Worm (Caenorhabditis elegans): ENCODE measurements around the gene gtap-1.
"Not testable (repeated sequence)": the region's sequence is repeated elsewhere in the genome, so short reads cannot be mapped to it uniquely, and the experiment has no call there.

The gtap-1 gene

DNA sequence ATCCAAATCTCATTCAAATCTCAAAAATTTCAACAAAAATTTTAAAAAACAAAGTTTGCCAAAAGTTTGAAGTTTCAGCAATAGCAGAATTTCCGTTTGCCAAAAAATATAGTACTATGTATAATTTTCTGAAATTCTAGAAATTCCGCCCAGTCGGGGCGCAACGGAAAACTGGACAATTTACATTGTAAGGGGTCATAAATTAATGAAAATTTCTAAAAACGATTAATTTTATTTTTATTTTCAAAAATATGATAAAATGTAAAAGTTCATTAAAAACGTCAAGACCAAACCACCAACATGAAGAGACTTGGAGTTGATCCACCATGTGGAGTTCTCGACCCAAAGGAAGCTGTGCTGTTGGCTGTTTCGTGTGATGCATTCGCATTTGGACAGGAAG is 14.7 kb downstream of the gtap-1 start, which contains the start of gene ZK1248.4:
ZK1248.4 (plus strand) TSS at position 301 of the 400 bp plus-strand sequence.
- no peak for TF ChIP-seq K09A11.1 (tag; optimal IDR thresholded peaks at IDR 0.05; ENCODE audit: insufficient read depth)
- no peak for TF ChIP-seq syd-9 (tag; optimal IDR thresholded peaks at IDR 0.05)
- no peak for TF ChIP-seq ceh-2 (tag; optimal IDR thresholded peaks at IDR 0.05)

DNA sequence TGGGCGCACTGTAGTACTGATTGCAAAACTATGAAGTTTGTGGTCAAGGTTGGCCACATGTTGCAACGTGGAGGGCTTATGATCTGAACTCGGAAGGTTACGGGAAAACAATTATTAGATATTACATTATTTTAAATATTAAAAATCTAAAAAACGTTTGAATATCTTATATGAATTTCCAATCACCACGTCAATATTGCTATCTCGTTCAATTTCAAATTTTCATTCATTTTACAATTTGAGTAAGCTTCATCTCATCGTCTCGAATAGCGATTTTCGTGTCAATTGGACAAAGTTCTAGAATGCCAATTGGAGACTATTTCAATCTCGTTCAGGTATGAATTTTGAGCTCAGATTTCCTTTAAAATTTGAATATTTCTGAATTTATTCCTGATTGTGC is 16.7 kb downstream of the gtap-1 start, which contains the start of gene ZK1248.20:
ZK1248.20 (plus strand) TSS at position 301 of the 400 bp plus-strand sequence.
- TF ChIP-seq hlh-6 (tag; optimal IDR thresholded peaks at IDR 0.05) (no peak), lim-6 (tag; optimal IDR thresholded peaks at IDR 0.05) (no peak), fkh-10 (GFP tag; optimal IDR thresholded peaks at IDR 0.05) (no peak), hlh-8 (tag; optimal IDR thresholded peaks at IDR 0.05) (no peak), elt-2 (tag; optimal IDR thresholded peaks at IDR 0.05) (no peak), sox-2 (GFP tag; IDR thresholded peaks at IDR 0.05) (no peak), ama-1 (optimal IDR thresholded peaks at IDR 0.05) (no peak), unc-55 (GFP tag; optimal IDR thresholded peaks at IDR 0.05) (no peak), ceh-9 (tag; optimal IDR thresholded peaks at IDR 0.05) (no peak), rnt-1 (tag; optimal IDR thresholded peaks at IDR 0.05) (no peak), Y22D7AL.16 (tag; optimal IDR thresholded peaks at IDR 0.05) (no peak)

DNA sequence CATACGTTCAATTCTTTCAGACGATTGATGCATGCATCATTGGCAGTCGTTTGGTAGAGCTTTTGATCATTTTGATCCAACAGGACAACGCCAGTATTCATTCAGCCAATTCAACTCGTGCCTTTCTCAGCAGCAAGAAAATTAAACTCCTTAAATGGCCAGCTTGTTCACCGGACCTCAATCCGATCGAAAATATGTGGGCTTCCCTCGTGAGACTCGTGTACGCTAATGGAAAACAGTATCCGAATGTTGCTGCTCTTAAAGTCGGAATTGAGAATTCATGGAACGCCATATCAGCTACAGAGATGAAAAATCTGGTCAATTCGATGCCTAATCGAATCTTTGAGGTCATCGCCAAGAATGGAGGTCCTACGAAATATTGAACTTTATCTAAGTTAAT is 17.7 kb downstream of the gtap-1 start, which contains the start of gene wago-5:
wago-5 (minus strand) TSS at position 101 of the 400 bp plus-strand sequence.
- not testable (repeated sequence) for TF ChIP-seq madf-2, nhr-11, pqm-1 (tag; optimal IDR thresholded peaks at IDR 0.05)

DNA sequence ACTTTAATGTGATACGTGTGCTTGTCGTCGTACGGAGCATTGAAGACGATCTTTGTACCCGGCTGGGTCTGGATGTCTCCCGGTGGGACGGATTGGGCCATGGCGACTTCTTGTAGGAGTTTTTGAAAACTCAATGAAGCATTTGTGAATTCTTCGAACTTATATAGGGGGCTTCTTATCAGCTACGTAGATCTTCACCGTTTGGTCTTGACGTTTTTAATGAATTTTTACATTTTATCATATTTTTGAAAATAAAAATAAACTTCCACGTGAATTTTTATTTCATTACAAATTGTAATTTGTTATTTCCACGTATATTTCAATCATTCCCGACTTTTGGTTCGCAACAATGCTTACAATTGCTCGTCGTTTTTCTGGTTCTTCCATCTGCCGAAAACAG is 22.8 kb downstream of the gtap-1 start, which contains the start of the genes msp-64 and ZK1248.5:
msp-64 (minus strand) TSS at position 101 of the 400 bp plus-strand sequence.
ZK1248.5 (plus strand) TSS at position 285 of the 400 bp plus-strand sequence.
- TF ChIP-seq dmd-4 (tag; optimal IDR thresholded peaks at IDR 0.05; ENCODE audit: borderline replicate concordance) (no peak), che-1 (tag; optimal IDR thresholded peaks at IDR 0.05) (no peak), ceh-48 (tag; optimal IDR thresholded peaks at IDR 0.05) (no peak), eyg-1 (tag; optimal IDR thresholded peaks at IDR 0.05) (no peak)

DNA sequence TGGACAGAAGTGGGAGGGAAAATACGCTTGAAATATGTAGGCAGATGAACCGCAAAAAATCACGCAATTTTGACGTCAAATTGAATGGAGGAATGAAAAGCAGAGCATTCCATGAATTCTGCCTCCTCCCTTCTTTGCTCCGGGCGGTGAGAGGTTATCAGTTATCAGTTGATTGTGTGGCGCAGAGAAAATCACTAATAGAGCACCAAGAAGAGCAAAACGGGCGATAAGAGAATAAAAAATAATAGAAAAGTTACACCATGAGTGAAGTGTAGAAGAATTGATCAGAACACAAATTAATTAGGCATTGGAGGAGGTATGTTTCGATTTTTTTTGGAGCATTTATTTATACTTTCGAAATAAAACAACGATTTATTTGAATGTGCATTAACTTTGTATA is 26.5 kb downstream of the gtap-1 start:
- TF ChIP-seq lin-11 (tag; optimal IDR thresholded peaks at IDR 0.05), result no peak

DNA sequence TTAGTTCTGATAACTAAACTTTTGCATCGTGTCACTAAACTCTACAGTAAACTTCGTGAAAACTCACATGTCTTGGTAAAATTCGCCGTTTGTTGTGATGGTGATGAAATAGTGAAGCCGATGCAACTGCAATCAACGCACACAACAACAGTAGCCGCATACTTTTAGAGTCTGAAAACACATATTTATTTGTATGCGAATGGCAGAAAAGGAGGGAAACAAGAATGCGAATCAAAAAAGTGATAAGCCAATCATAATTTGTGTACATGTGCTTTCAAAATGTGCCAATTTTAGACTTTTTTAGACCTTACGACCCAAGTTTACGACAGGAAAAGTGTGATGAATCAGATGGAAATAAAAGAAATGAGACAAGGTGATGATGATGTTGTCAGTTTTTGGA is 27.7 kb downstream of the gtap-1 start, which contains the start of gene K05F1.10:
K05F1.10 (minus strand) TSS at position 171 of the 400 bp plus-strand sequence.
- TF ChIP-seq Y22D7AL.16 (tag; optimal IDR thresholded peaks at IDR 0.05) (no peak), unc-3 (GFP tag; conservative IDR thresholded peaks at IDR 0.05) (no peak), unc-3 (tag; optimal IDR thresholded peaks at IDR 0.05) (no peak), ahr-1 (tag; optimal IDR thresholded peaks at IDR 0.05) (no peak), mec-3 (tag; optimal IDR thresholded peaks at IDR 0.05; ENCODE audit: borderline replicate concordance) (no peak), lim-6 (tag; optimal IDR thresholded peaks at IDR 0.05) (no peak), ceh-9 (tag; optimal IDR thresholded peaks at IDR 0.05) (no peak)

DNA sequence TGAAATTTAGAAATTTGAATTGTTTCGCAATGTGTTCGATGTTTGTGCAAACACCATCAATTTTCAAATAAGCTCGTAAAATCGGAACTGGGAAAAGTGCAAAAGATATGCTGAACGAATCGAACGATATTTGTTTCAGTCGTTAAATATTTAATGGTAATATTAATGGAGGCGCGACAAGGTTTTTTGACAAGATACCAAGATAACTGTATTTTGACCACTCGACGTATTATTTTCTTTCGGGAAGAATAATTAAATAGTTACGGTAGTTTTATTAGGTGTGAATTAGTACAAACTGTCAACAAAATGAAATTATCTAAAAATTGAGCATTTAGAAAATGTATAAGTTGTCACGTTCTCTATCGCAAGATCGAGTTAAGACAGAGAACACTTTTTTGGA is 28.7 kb downstream of the gtap-1 start:
- TF ChIP-seq elt-4 (tag; optimal IDR thresholded peaks at IDR 0.05) (no peak), ceh-22 (tag; optimal IDR thresholded peaks at IDR 0.05) (no peak), pax-1 (tag; optimal IDR thresholded peaks at IDR 0.05) (no peak), zip-5 (tag; optimal IDR thresholded peaks at IDR 0.05) (no peak), ceh-14 (tag; optimal IDR thresholded peaks at IDR 0.05) (no peak), madf-2 (tag; optimal IDR thresholded peaks at IDR 0.05) (no peak), ceh-2 (tag; optimal IDR thresholded peaks at IDR 0.05) (no peak), tbx-2 (tag; optimal IDR thresholded peaks at IDR 0.05) (no peak), nhr-11 (tag; optimal IDR thresholded peaks at IDR 0.05) (no peak), sdc-2 (tag; optimal IDR thresholded peaks at IDR 0.05) (no peak), ceh-19 (GFP tag; optimal IDR thresholded peaks at IDR 0.05) (no peak), pat-9 (tag; optimal IDR thresholded peaks at IDR 0.05) (no peak), ahr-1 (tag; optimal IDR thresholded peaks at IDR 0.05) (no peak), pha-4 (tag; optimal IDR thresholded peaks at IDR 0.05) (no peak), dmd-4 (tag; optimal IDR thresholded peaks at IDR 0.05; ENCODE audit: borderline replicate concordance) (no peak), unc-42 (tag; optimal IDR thresholded peaks at IDR 0.05) (no peak), ceh-6 (GFP tag; optimal IDR thresholded peaks at IDR 0.05) (no peak), Y22D7AL.16 (tag; optimal IDR thresholded peaks at IDR 0.05) (no peak)
